Worm (Caenorhabditis elegans) whole organism, L3 larva: ENCODE data around the gene T01G6.1.
A peak's percentile ranks its signal among the peaks of the same experiment; 100 is the strongest.

ENCODE experiments used
- aly-2 ChIP-seq: fragments of 150-350 bp; optimal IDR thresholded peaks from 2 replicates; lab custom pipeline; 2014; ENCODE audit warnings: missing biosample characterization, missing genetic modification characterization
- ama-1 ChIP-seq: fragments of 150-350 bp; optimal IDR thresholded peaks from 2 replicates; lab custom pipeline; 2018
- elt-1 ChIP-seq: fragments of 150-350 bp; optimal IDR thresholded peaks from 2 replicates; lab custom pipeline; 2014; ENCODE audit warnings: missing biosample characterization, missing genetic modification characterization
- elt-2 ChIP-seq: sonication (generic microtip); optimal IDR thresholded peaks from 2 replicates; lab custom pipeline; 2016; ENCODE audit warnings: missing genetic modification reagents, mild to moderate bottlenecking, missing genetic modification characterization, missing compliant biosample characterization
- fkh-10 ChIP-seq: sonication (generic microtip); optimal IDR thresholded peaks from 2 replicates; lab custom pipeline; 2017; ENCODE audit warnings: missing biosample characterization, missing genetic modification reagents, missing genetic modification characterization
- mdl-1 ChIP-seq: fragments of 150-350 bp; optimal IDR thresholded peaks from 2 replicates; lab custom pipeline; 2014; ENCODE audit warnings: missing biosample characterization, missing genetic modification characterization
- nhr-11 ChIP-seq: fragments of 150-350 bp; optimal IDR thresholded peaks from 2 replicates; lab custom pipeline; 2014; ENCODE audit warnings: missing biosample characterization, missing genetic modification characterization
- nhr-25 ChIP-seq: sonication (generic microtip); optimal IDR thresholded peaks from 2 replicates; lab custom pipeline; 2017; ENCODE audit warnings: missing biosample characterization, missing genetic modification characterization
- nhr-77 ChIP-seq: fragments of 150-350 bp; optimal IDR thresholded peaks from 2 replicates; lab custom pipeline; 2014; ENCODE audit warnings: missing biosample characterization, missing genetic modification characterization
- pha-4 ChIP-seq: fragments of 150-350 bp; optimal IDR thresholded peaks from 2 replicates; lab custom pipeline; 2014; ENCODE audit warnings: missing biosample characterization, missing genetic modification reagents, missing genetic modification characterization
- pqm-1 ChIP-seq: fragments of 150-350 bp; optimal IDR thresholded peaks from 2 replicates; lab custom pipeline; 2017; ENCODE audit warnings: missing biosample characterization, missing genetic modification characterization, inconsistent platforms
- skn-1 ChIP-seq: fragments of 150-350 bp; optimal IDR thresholded peaks from 2 replicates; lab custom pipeline; 2014; ENCODE audit warnings: missing biosample characterization, missing genetic modification characterization
- snpc-4 ChIP-seq: fragments of 150-350 bp; optimal IDR thresholded peaks from 2 replicates; lab custom pipeline; 2014; ENCODE audit warnings: missing biosample characterization, missing genetic modification characterization
- zag-1 ChIP-seq: fragments of 150-350 bp; optimal IDR thresholded peaks from 2 replicates; lab custom pipeline; 2014; ENCODE audit warnings: missing biosample characterization, missing genetic modification characterization

DNA sequence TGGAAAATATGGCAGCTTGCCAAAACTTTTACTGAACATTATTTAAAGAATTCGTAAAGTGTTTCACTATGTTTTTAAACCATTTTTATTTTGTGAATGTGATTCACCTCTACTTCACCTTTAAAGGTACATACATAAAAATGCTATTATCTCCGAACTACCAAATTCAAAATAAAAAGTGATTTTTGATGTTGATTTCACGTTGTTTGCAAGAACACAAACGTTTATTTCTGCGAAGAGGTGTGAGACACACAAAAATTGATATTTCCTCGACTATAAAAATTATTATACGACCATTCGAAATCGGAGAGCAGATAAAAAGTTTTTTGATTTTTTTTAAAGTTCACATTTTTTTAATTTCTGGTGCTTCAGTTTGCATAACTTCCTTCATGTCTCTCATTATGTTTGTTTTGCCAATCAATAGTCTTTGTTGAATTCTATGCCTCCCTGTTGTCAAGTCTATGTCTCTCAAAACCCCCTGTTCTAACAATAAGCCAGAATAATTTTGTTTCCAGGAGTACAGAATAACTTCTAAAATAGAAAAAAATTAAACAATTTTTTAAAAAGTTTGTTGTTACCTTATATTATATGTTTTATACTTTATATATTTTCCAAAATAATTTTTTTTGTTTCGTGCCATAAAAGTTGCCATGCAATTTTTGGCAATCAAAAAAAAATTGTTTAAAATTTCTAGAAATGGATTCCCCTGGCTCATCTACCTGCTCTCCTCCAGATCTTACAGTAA is 46.6 kb upstream of the T01G6.1 start, which contains the start of gene nhr-123:
- no peak for TF ChIP-seq nhr-11 (tag; lab: Kevin White, UChicago)
- TF ChIP-seq elt-1 (tag; lab: Kevin White, UChicago), result no peak
- no peak for TF ChIP-seq ama-1 (lab: Kevin White, UChicago)
- no peak for TF ChIP-seq nhr-25 (tag; lab: Kevin White, UChicago)
- TF ChIP-seq elt-2 (tag; lab: Kevin White, UChicago), result peak; percentile 35
- no peak for TF ChIP-seq fkh-10 (GFP tag; lab: Kevin White, UChicago)
- TF ChIP-seq zag-1 (tag; lab: Kevin White, UChicago), result no peak
- no peak for TF ChIP-seq pqm-1 (tag; lab: Kevin White, UChicago)
- TF ChIP-seq nhr-77, result no peak
- no peak for TF ChIP-seq snpc-4
- TF ChIP-seq pha-4 (tag; lab: Kevin White, UChicago), result peak; percentile 27
- TF ChIP-seq skn-1 (tag; lab: Kevin White, UChicago), result no peak
- no peak for TF ChIP-seq aly-2 (tag; lab: Kevin White, UChicago)
- no peak for TF ChIP-seq mdl-1 (tag; lab: Kevin White, UChicago)
